Worm (Caenorhabditis elegans): Measurements from ENCODE around the gene Y57G11C.499.

The Y57G11C.499 gene

ce11 chrIV:14769218-14769835, 14.6 kb upstream of the Y57G11C.499 start, which contains the start of gene Y57G11C.43:
Gene Y57G11C.43, plus strand, starts transcription at chrIV:14769441.
- TF ChIP-seq ztf-29 (GFP tag; IDR thresholded peaks at IDR 0.05): no peak
- TF ChIP-seq ref-1 (GFP tag; conservative IDR thresholded peaks at IDR 0.05): no peak
- no peak for TF ChIP-seq cog-1 (tag; optimal IDR thresholded peaks at IDR 0.05)
- TF ChIP-seq tab-1 (GFP tag; IDR thresholded peaks at IDR 0.05): no peak
- TF ChIP-seq med-1 (GFP tag; optimal IDR thresholded peaks at IDR 0.05; ENCODE audit: insufficient read depth): no peak
- no peak for TF ChIP-seq klf-2 (GFP tag; conservative IDR thresholded peaks at IDR 0.05)
- no peak for TF ChIP-seq flt-1 (GFP tag; IDR thresholded peaks at IDR 0.05)
- TF ChIP-seq ztf-23 (GFP tag; IDR thresholded peaks at IDR 0.05): no peak
- TF ChIP-seq T22C8.4 (GFP tag; IDR thresholded peaks at IDR 0.05): no peak

- TF ChIP-seq cog-1 (tag; optimal IDR thresholded peaks at IDR 0.05) (peak; percentile 73), flt-1 (GFP tag; IDR thresholded peaks at IDR 0.05) (no peak), klf-2 (GFP tag; conservative IDR thresholded peaks at IDR 0.05) (no peak), T22C8.4 (GFP tag; IDR thresholded peaks at IDR 0.05) (no peak)
These were observed 13.0 kb upstream of the Y57G11C.499 start, which contains the start of the genes mrps-7 and Y57G11C.3 for ce11 chrIV:14767693-14768251. Gene mrps-7, minus strand, starts transcription at chrIV:14767730. Gene Y57G11C.3, plus strand, starts transcription at chrIV:14768201.

- no peak for TF ChIP-seq ztf-23 (GFP tag; IDR thresholded peaks at IDR 0.05)
- no peak for TF ChIP-seq ref-1 (GFP tag; conservative IDR thresholded peaks at IDR 0.05)
- no peak for TF ChIP-seq ztf-29 (GFP tag; IDR thresholded peaks at IDR 0.05)
- TF ChIP-seq tab-1 (GFP tag; IDR thresholded peaks at IDR 0.05): no peak
- no peak for TF ChIP-seq T22C8.4 (GFP tag; IDR thresholded peaks at IDR 0.05)
- no peak for TF ChIP-seq klf-2 (GFP tag; conservative IDR thresholded peaks at IDR 0.05)
- no peak for TF ChIP-seq flt-1 (GFP tag; IDR thresholded peaks at IDR 0.05)
- TF ChIP-seq med-1 (GFP tag; optimal IDR thresholded peaks at IDR 0.05; ENCODE audit: insufficient read depth): no peak
- no peak for TF ChIP-seq cog-1 (tag; optimal IDR thresholded peaks at IDR 0.05)
These were observed 11.6 kb upstream of the Y57G11C.499 start, which contains the start of gene vti-1 for ce11 chrIV:14766382-14766781. Gene vti-1, minus strand, starts transcription at chrIV:14766665.

ce11 chrIV:14765336-14765735, 10.6 kb upstream of the Y57G11C.499 start, which contains the start of gene Y57G11C.5:
Gene Y57G11C.5, minus strand, starts transcription at chrIV:14765436.
- TF ChIP-seq ztf-23 (GFP tag; IDR thresholded peaks at IDR 0.05) (no peak), klf-2 (GFP tag; conservative IDR thresholded peaks at IDR 0.05) (no peak), ztf-29 (GFP tag; IDR thresholded peaks at IDR 0.05) (no peak), cog-1 (tag; optimal IDR thresholded peaks at IDR 0.05) (no peak), flt-1 (GFP tag; IDR thresholded peaks at IDR 0.05) (no peak), ref-1 (GFP tag; conservative IDR thresholded peaks at IDR 0.05) (no peak), tab-1 (GFP tag; IDR thresholded peaks at IDR 0.05) (no peak), med-1 (GFP tag; optimal IDR thresholded peaks at IDR 0.05; ENCODE audit: insufficient read depth) (no peak), T22C8.4 (GFP tag; IDR thresholded peaks at IDR 0.05) (no peak)

ce11 chrIV:14764719-14765173, 10.0 kb upstream of the Y57G11C.499 start:
- TF ChIP-seq klf-2 (GFP tag; conservative IDR thresholded peaks at IDR 0.05) (no peak), ref-1 (GFP tag; conservative IDR thresholded peaks at IDR 0.05) (no peak), tab-1 (GFP tag; IDR thresholded peaks at IDR 0.05) (no peak), med-1 (GFP tag; optimal IDR thresholded peaks at IDR 0.05; ENCODE audit: insufficient read depth) (no peak), cog-1 (tag; optimal IDR thresholded peaks at IDR 0.05) (no peak), T22C8.4 (GFP tag; IDR thresholded peaks at IDR 0.05) (no peak)

- no peak for TF ChIP-seq klf-2 (GFP tag; conservative IDR thresholded peaks at IDR 0.05)
These were observed 9.4 kb upstream of the Y57G11C.499 start for ce11 chrIV:14763938-14764718.

- peak; percentile 12 for TF ChIP-seq cog-1 (tag; optimal IDR thresholded peaks at IDR 0.05)
These were observed 8.6 kb upstream of the Y57G11C.499 start for ce11 chrIV:14763348-14763747.

ce11 chrIV:14760845-14761244, 6.1 kb upstream of the Y57G11C.499 start, which contains the start of gene ptp-5.2:
Gene ptp-5.2, minus strand, starts transcription at chrIV:14760945.
- no peak for TF ChIP-seq T22C8.4 (GFP tag; IDR thresholded peaks at IDR 0.05)

- TF ChIP-seq T22C8.4 (GFP tag; IDR thresholded peaks at IDR 0.05) (no peak), tab-1 (GFP tag; IDR thresholded peaks at IDR 0.05) (no peak), cog-1 (tag; optimal IDR thresholded peaks at IDR 0.05) (no peak), klf-2 (GFP tag; conservative IDR thresholded peaks at IDR 0.05) (no peak), flt-1 (GFP tag; IDR thresholded peaks at IDR 0.05) (no peak), ref-1 (GFP tag; conservative IDR thresholded peaks at IDR 0.05) (no peak), med-1 (GFP tag; optimal IDR thresholded peaks at IDR 0.05; ENCODE audit: insufficient read depth) (no peak), ztf-23 (GFP tag; IDR thresholded peaks at IDR 0.05) (no peak), ztf-29 (GFP tag; IDR thresholded peaks at IDR 0.05) (no peak)
These were observed 4.9 kb upstream of the Y57G11C.499 start for ce11 chrIV:14759662-14760061.

ce11 chrIV:14757786-14758185, 3.1 kb upstream of the Y57G11C.499 start:
- no peak for TF ChIP-seq flt-1 (GFP tag; IDR thresholded peaks at IDR 0.05)
- TF ChIP-seq ref-1 (GFP tag; conservative IDR thresholded peaks at IDR 0.05): no peak
- no peak for TF ChIP-seq cog-1 (tag; optimal IDR thresholded peaks at IDR 0.05)
- no peak for TF ChIP-seq med-1 (GFP tag; optimal IDR thresholded peaks at IDR 0.05; ENCODE audit: insufficient read depth)
- no peak for TF ChIP-seq ztf-29 (GFP tag; IDR thresholded peaks at IDR 0.05)
- no peak for TF ChIP-seq T22C8.4 (GFP tag; IDR thresholded peaks at IDR 0.05)
- no peak for TF ChIP-seq tab-1 (GFP tag; IDR thresholded peaks at IDR 0.05)
- no peak for TF ChIP-seq klf-2 (GFP tag; conservative IDR thresholded peaks at IDR 0.05)
